Fruit fly (Drosophila melanogaster) whole organism, embryonic: ENCODE data around the gene CG13032.

Experiments used
- Awh ChIP-seq: fragments of 200-800 bp; sonication (Bioruptor generic); IDR thresholded peaks from 2 replicates; pipeline ENCODE4, ENCODE4 v1.3.6; 2022; ENCODE audit warnings: missing biosample characterization, missing genetic modification characterization
- Bdp1 ChIP-seq: fragments of 200-800 bp; sonication (Bioruptor generic); optimal IDR thresholded peaks from 3 replicates; lab custom pipeline; 2016; ENCODE audit warnings: missing biosample characterization, missing genetic modification characterization
- CG10147 ChIP-seq: fragments of 200-800 bp; sonication (Bioruptor generic); optimal IDR thresholded peaks from 2 replicates; lab custom pipeline; 2019; ENCODE audit warnings: missing biosample characterization, mild to moderate bottlenecking, missing genetic modification characterization, moderate library complexity
- CG10274 ChIP-seq: fragments of 200-800 bp; sonication (Bioruptor generic); optimal IDR thresholded peaks from 3 replicates; lab custom pipeline; 2017; ENCODE audit warnings: missing biosample characterization, mild to moderate bottlenecking, missing genetic modification characterization
- CG10366 ChIP-seq: fragments of 200-800 bp; sonication (Bioruptor generic); IDR thresholded peaks from 2 replicates; pipeline ENCODE4 v1.3.6; 2022; ENCODE audit warnings: missing biosample characterization, missing genetic modification characterization
- CG10959 ChIP-seq: fragments of 200-800 bp; sonication (Bioruptor generic); IDR thresholded peaks from 2 replicates; pipeline ENCODE4 v1.3.6; 2022; ENCODE audit warnings: missing biosample characterization, missing genetic modification characterization
- CG11456 ChIP-seq: fragments of 200-800 bp; sonication (Bioruptor generic); IDR thresholded peaks from 3 replicates; pipeline ENCODE4 v1.3.6; 2022; ENCODE audit warnings: missing biosample characterization, missing genetic modification characterization
- CG12744 ChIP-seq: fragments of 200-800 bp; sonication (Bioruptor generic); optimal IDR thresholded peaks from 2 replicates; lab custom pipeline; 2016; ENCODE audit warnings: missing biosample characterization, missing genetic modification characterization
- CG12942 ChIP-seq: fragments of 200-800 bp; sonication (Bioruptor generic); optimal IDR thresholded peaks from 3 replicates; lab custom pipeline; 2016; ENCODE audit warnings: missing biosample characterization, missing genetic modification characterization
- CG15011 ChIP-seq: fragments of 200-800 bp; sonication (Bioruptor generic); optimal IDR thresholded peaks from 3 replicates; lab custom pipeline; 2018; ENCODE audit warnings: missing biosample characterization, mild to moderate bottlenecking, missing genetic modification characterization
- CG15601 ChIP-seq: fragments of 200-800 bp; sonication (Bioruptor generic); optimal IDR thresholded peaks from 3 replicates; lab custom pipeline; 2019; ENCODE audit warnings: missing biosample characterization, mild to moderate bottlenecking, missing genetic modification characterization, moderate library complexity
- CG17912 ChIP-seq: fragments of 200-800 bp; sonication (Bioruptor generic); optimal IDR thresholded peaks from 2 replicates; lab custom pipeline; 2018; ENCODE audit warnings: missing biosample characterization, mild to moderate bottlenecking, missing genetic modification characterization
- CG18262 ChIP-seq: fragments of 200-800 bp; optimal IDR thresholded peaks from 3 replicates; lab custom pipeline; 2019; ENCODE audit warnings: missing biosample characterization, mild to moderate bottlenecking, missing genetic modification characterization, moderate library complexity
- CG18764 ChIP-seq: fragments of 200-800 bp; sonication (Bioruptor generic); optimal IDR thresholded peaks from 3 replicates; lab custom pipeline; 2016; ENCODE audit warnings: missing biosample characterization, missing genetic modification characterization
- CG32772 ChIP-seq: fragments of 200-800 bp; sonication (Bioruptor generic); IDR thresholded peaks from 2 replicates; pipeline ENCODE4 v1.3.6; 2022; ENCODE audit warnings: missing biosample characterization, missing genetic modification characterization
- CG3847 ChIP-seq: fragments of 200-800 bp; sonication (Bioruptor generic); IDR thresholded peaks from 2 replicates; pipeline ENCODE4 v1.3.6; 2022; ENCODE audit warnings: missing biosample characterization, missing genetic modification characterization
- CG8924 ChIP-seq: fragments of 200-800 bp; optimal IDR thresholded peaks from 3 replicates; lab custom pipeline; 2019; ENCODE audit warnings: missing biosample characterization, mild to moderate bottlenecking, missing genetic modification characterization, moderate library complexity
- Camta ChIP-seq: fragments of 200-800 bp; sonication (Bioruptor generic); optimal IDR thresholded peaks from 2 replicates; lab custom pipeline; 2016; ENCODE audit warnings: missing biosample characterization, missing genetic modification characterization
- Dek ChIP-seq: fragments of 200-800 bp; sonication (Bioruptor generic); optimal IDR thresholded peaks from 3 replicates; lab custom pipeline; 2019; ENCODE audit warnings: missing biosample characterization, mild to moderate bottlenecking, missing genetic modification characterization, moderate library complexity
- Dfd ChIP-seq, 2 experiments: fragments of >200 bp; optimal IDR thresholded peaks; 2 replicates each; lab custom pipeline; 2017; ENCODE audit warnings: missing biosample characterization in 2 of 2, missing genetic modification characterization in 2 of 2
- Doc3 ChIP-seq: fragments of 200-800 bp; sonication (Bioruptor generic); IDR thresholded peaks from 3 replicates; pipeline ENCODE4 v1.3.6; 2022; ENCODE audit warnings: missing biosample characterization, missing genetic modification characterization; ENCODE audit not compliant: partially characterized antibody
- ERR ChIP-seq: fragments of 200-800 bp; sonication (Bioruptor generic); optimal IDR thresholded peaks from 2 replicates; lab custom pipeline; 2016; ENCODE audit warnings: missing biosample characterization, missing genetic modification characterization
- Hr78 ChIP-seq, 2 experiments: fragments of 200-800 bp in 1 of 2; fragments of >200 bp in 1 of 2; sonication (Bioruptor generic) in 1 of 2; optimal IDR thresholded peaks; 2 replicates each; lab custom pipeline; 2017 to 2019; ENCODE audit warnings: missing biosample characterization in 2 of 2, missing genetic modification characterization in 2 of 2, mild to moderate bottlenecking in 1 of 2, moderate library complexity in 1 of 2
- Mrtf ChIP-seq: fragments of 200-800 bp; sonication (Bioruptor generic); IDR thresholded peaks from 3 replicates; pipeline ENCODE4 v1.3.6; 2022; ENCODE audit warnings: missing biosample characterization, missing genetic modification characterization
- Nf-YB ChIP-seq: fragments of 200-800 bp; sonication (Bioruptor generic); optimal IDR thresholded peaks from 3 replicates; lab custom pipeline; 2019; ENCODE audit warnings: missing biosample characterization, mild to moderate bottlenecking, missing genetic modification characterization, moderate library complexity
- Side ChIP-seq: fragments of 200-800 bp; sonication (Bioruptor generic); optimal IDR thresholded peaks from 2 replicates; lab custom pipeline; 2016; ENCODE audit warnings: missing biosample characterization, missing genetic modification characterization
- Sry-δ ChIP-seq: fragments of 200-800 bp; sonication (Bioruptor generic); optimal IDR thresholded peaks from 2 replicates; lab custom pipeline; 2016; ENCODE audit warnings: missing biosample characterization, missing genetic modification characterization
- TFAM ChIP-seq: fragments of 200-800 bp; sonication (Bioruptor generic); optimal IDR thresholded peaks from 2 replicates; lab custom pipeline; 2017; ENCODE audit warnings: missing biosample characterization, missing genetic modification characterization, inconsistent platforms
- ap ChIP-seq: fragments of 200-800 bp; sonication (Bioruptor generic); IDR thresholded peaks from 2 replicates; pipeline ENCODE4 v1.3.6; 2022; ENCODE audit warnings: missing biosample characterization, missing genetic modification characterization
- ato ChIP-seq: fragments of 200-800 bp; sonication (Bioruptor generic); IDR thresholded peaks from 2 replicates; pipeline ENCODE4 v1.3.6; 2022; ENCODE audit warnings: missing biosample characterization, missing genetic modification characterization; ENCODE audit not compliant: partially characterized antibody
- az2 ChIP-seq: fragments of 200-800 bp; sonication (Bioruptor generic); optimal IDR thresholded peaks from 3 replicates; lab custom pipeline; 2016; ENCODE audit warnings: missing biosample characterization, missing genetic modification characterization
- bigmax ChIP-seq: fragments of 200-800 bp; sonication (Bioruptor generic); optimal IDR thresholded peaks from 2 replicates; lab custom pipeline; 2018; ENCODE audit warnings: missing biosample characterization, mild to moderate bottlenecking, missing genetic modification characterization
- danr ChIP-seq: fragments of 200-800 bp; sonication (Bioruptor generic); IDR thresholded peaks from 2 replicates; pipeline ENCODE4 v1.3.6; 2022; ENCODE audit warnings: missing biosample characterization, missing genetic modification characterization
- fd3F ChIP-seq: fragments of 200-800 bp; sonication (Bioruptor generic); optimal IDR thresholded peaks from 2 replicates; lab custom pipeline; 2018; ENCODE audit warnings: missing biosample characterization, mild to moderate bottlenecking, missing genetic modification characterization, moderate library complexity
- fu2 ChIP-seq: fragments of 200-800 bp; sonication (Bioruptor generic); optimal IDR thresholded peaks from 2 replicates; lab custom pipeline; 2016; ENCODE audit warnings: missing biosample characterization, missing genetic modification characterization
- gcm ChIP-seq: fragments of 200-800 bp; sonication (Bioruptor generic); optimal IDR thresholded peaks from 2 replicates; lab custom pipeline; 2019; ENCODE audit warnings: missing biosample characterization, mild to moderate bottlenecking, missing genetic modification characterization, moderate library complexity
- grau ChIP-seq: fragments of 200-800 bp; optimal IDR thresholded peaks from 3 replicates; lab custom pipeline; 2019; ENCODE audit warnings: missing biosample characterization, mild to moderate bottlenecking, missing genetic modification characterization, moderate library complexity
- hbn ChIP-seq: fragments of 200-800 bp; sonication (Bioruptor generic); IDR thresholded peaks from 2 replicates; pipeline ENCODE4 v1.3.6; 2022; ENCODE audit warnings: missing biosample characterization, missing genetic modification characterization; ENCODE audit not compliant: partially characterized antibody
- kah ChIP-seq: fragments of 200-800 bp; sonication (Bioruptor generic); optimal IDR thresholded peaks from 2 replicates; lab custom pipeline; 2018; ENCODE audit warnings: missing biosample characterization, mild to moderate bottlenecking, missing genetic modification characterization
- lilli ChIP-seq: fragments of 200-800 bp; sonication (Bioruptor generic); optimal IDR thresholded peaks from 3 replicates; lab custom pipeline; 2016; ENCODE audit warnings: missing biosample characterization, missing genetic modification characterization
- mam ChIP-seq: fragments of 200-800 bp; sonication (Bioruptor generic); optimal IDR thresholded peaks from 3 replicates; lab custom pipeline; 2016; ENCODE audit warnings: missing biosample characterization, missing genetic modification characterization
- nerfin-1 ChIP-seq: fragments of 200-800 bp; sonication (Bioruptor generic); optimal IDR thresholded peaks from 3 replicates; lab custom pipeline; 2019; ENCODE audit warnings: missing biosample characterization, mild to moderate bottlenecking, missing genetic modification characterization, moderate library complexity
- nom ChIP-seq: fragments of 200-800 bp; sonication (Bioruptor generic); optimal IDR thresholded peaks from 2 replicates; lab custom pipeline; 2017; ENCODE audit warnings: missing biosample characterization, missing genetic modification characterization, mild to moderate bottlenecking, moderate library complexity, missing genetic modification reagents
- psq ChIP-seq: fragments of 200-800 bp; sonication (Bioruptor generic); optimal IDR thresholded peaks from 2 replicates; lab custom pipeline; 2017; ENCODE audit warnings: missing biosample characterization, missing genetic modification characterization
- rib ChIP-seq: fragments of 200-800 bp; sonication (Bioruptor generic); IDR thresholded peaks from 2 replicates; pipeline ENCODE4 v1.3.6; 2022; ENCODE audit warnings: missing biosample characterization, missing genetic modification characterization
- scrt ChIP-seq: fragments of 200-800 bp; sonication (Bioruptor generic); optimal IDR thresholded peaks from 2 replicates; lab custom pipeline; 2018; ENCODE audit warnings: missing biosample characterization, mild to moderate bottlenecking, missing genetic modification characterization, moderate library complexity
- twi ChIP-seq: fragments of 200-800 bp; optimal IDR thresholded peaks from 2 replicates; lab custom pipeline; 2019; ENCODE audit warnings: missing biosample characterization, mild to moderate bottlenecking, missing genetic modification characterization, moderate library complexity
- wek ChIP-seq: fragments of 200-800 bp; sonication (Bioruptor generic); optimal IDR thresholded peaks from 3 replicates; lab custom pipeline; 2018; ENCODE audit warnings: missing biosample characterization, mild to moderate bottlenecking, missing genetic modification characterization, moderate library complexity

Gene CG13032

DNA sequence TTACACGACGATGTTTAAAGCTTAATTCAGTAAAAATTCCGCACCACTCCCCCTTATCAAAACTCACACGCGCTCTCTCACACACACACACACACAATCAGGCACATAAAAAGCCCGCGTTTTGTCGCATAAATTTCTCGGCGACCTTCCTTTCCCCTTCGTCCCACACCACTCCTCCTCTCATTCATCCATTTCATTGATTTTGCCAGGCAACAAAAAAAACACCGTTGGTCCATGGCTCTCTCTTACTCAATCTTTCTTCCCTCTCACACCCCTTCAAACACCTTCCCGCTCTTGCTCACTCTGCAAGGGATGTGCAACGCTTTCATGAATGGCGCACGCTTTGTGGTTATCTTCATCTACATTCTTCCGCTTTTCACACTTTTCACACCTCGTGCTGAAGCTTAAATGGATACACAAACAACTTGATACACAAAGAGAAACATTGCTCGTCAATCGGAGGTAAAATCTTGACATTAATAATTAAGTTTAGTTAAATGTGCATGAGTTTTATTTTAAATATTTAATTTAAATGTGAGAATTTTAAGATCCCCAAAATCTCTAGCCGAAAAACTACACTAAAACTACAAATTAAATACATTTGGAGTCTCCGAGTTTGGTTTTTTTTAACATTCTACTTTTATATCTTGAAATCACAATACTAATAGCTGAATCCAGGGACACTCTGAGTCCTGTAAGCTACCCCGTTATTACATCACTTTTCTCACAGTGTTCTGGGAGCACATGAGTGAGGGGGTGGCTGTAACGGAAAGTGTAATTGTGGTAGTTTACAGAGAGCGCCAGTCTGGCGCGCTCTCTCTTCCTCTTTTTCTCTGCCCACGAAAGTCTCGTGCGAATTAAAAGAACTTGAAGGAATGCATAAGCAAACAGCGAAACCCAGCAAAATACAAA lies 13.5 kb upstream of the CG13032 start (continued):
- TF ChIP-seq Awh (peak; percentile 94), grau (tag; lab: Kevin White, UChicago) (peak; percentile 94), CG10366 (GFP tag; lab: Robert Waterston, UW) (peak; percentile 93), CG12744 (peak; percentile 82), CG10959 (peak; percentile 84), bigmax (GFP tag; lab: Kevin White, UChicago) (peak; percentile 50), CG10274 (peak; percentile 90), Nf-YB (GFP tag; lab: Kevin White, UChicago) (peak; percentile 86), mam (GFP tag; lab: Kevin White, UChicago) (peak; percentile 95), TFAM (peak; percentile 85), CG17912 (peak; percentile 77), Sry-δ (GFP tag; lab: Kevin White, UChicago) (peak; percentile 49), CG32772 (peak; percentile 94), psq (GFP tag; lab: Kevin White, UChicago) (peak; percentile 76), CG11456 (GFP tag; lab: Robert Waterston, UW) (peak; percentile 95), Mrtf (GFP tag; lab: Robert Waterston, UW) (peak; percentile 91), ERR (GFP tag; lab: Kevin White, UChicago) (peak; percentile 90), CG12942 (peak; percentile 94), ap (peak; percentile 90), fu2 (GFP tag; lab: Kevin White, UChicago) (peak; percentile 84), CG3847 (GFP tag; lab: Robert Waterston, UW) (peak; percentile 95), Doc3 (GFP tag; lab: Robert Waterston, UW) (no peak), ato (GFP tag; lab: Robert Waterston, UW) (no peak), nerfin-1 (peak; percentile 96), danr (GFP tag; lab: Robert Waterston, UW) (peak; percentile 92), lilli (GFP tag; lab: Kevin White, UChicago) (peak; percentile 95), Dek (peak; percentile 96), Hr78 (GFP tag; optimal IDR thresholded peaks at IDR 0.05; lab: Kevin White, UChicago) (peak in 1 of 2 experiments; percentile 89), Bdp1 (GFP tag; lab: Kevin White, UChicago) (peak; percentile 87), twi (tag; lab: Kevin White, UChicago) (peak; percentile 88), CG18262 (tag; lab: Kevin White, UChicago) (peak; percentile 98), az2 (GFP tag; lab: Kevin White, UChicago) (peak; percentile 97), Camta (GFP tag; lab: Kevin White, UChicago) (peak; percentile 92), gcm (GFP tag; lab: Kevin White, UChicago) (peak; percentile 96), CG15011 (GFP tag; lab: Kevin White, UChicago) (peak; percentile 96), kah (GFP tag; lab: Kevin White, UChicago) (peak; percentile 95), CG15601 (tag; lab: Kevin White, UChicago) (peak; percentile 96), CG8924 (tag; lab: Kevin White, UChicago) (peak; percentile 98), fd3F (peak; percentile 94), hbn (GFP tag; lab: Robert Waterston, UW) (no peak), CG10147 (GFP tag; lab: Kevin White, UChicago) (peak; percentile 97), CG18764 (GFP tag; lab: Kevin White, UChicago) (peak; percentile 93), wek (GFP tag; lab: Kevin White, UChicago) (peak; percentile 77), Side (GFP tag; lab: Kevin White, UChicago) (peak; percentile 81), rib (GFP tag; lab: Robert Waterston, UW) (peak; percentile 78), nom (GFP tag; lab: Kevin White, UChicago) (peak; percentile 88), scrt (GFP tag; lab: Kevin White, UChicago) (peak; percentile 94), Dfd (GFP tag; optimal IDR thresholded peaks at IDR 0.05; lab: Kevin White, UChicago) (no peak)
